Worm (Caenorhabditis elegans) whole organism, L3 larva: Measurements from ENCODE around the gene C47E12.10.

Experiments
- R02D3.7 ChIP-seq: fragments of 150-350 bp; optimal IDR thresholded peaks from 2 replicates; lab custom pipeline; 2014; ENCODE audit warnings: missing biosample characterization, missing genetic modification characterization
- ZK546.5 ChIP-seq: sonication (generic microtip); optimal IDR thresholded peaks from 2 replicates; lab custom pipeline; 2017; ENCODE audit warnings: missing biosample characterization, missing genetic modification characterization
- aly-2 ChIP-seq: fragments of 150-350 bp; optimal IDR thresholded peaks from 2 replicates; lab custom pipeline; 2014; ENCODE audit warnings: missing biosample characterization, missing genetic modification characterization
- ama-1 ChIP-seq: fragments of 150-350 bp; optimal IDR thresholded peaks from 2 replicates; lab custom pipeline; 2018
- ceh-28 ChIP-seq: fragments of 150-350 bp; optimal IDR thresholded peaks from 2 replicates; lab custom pipeline; 2014; ENCODE audit warnings: missing biosample characterization, missing genetic modification reagents, missing genetic modification characterization
- ceh-82 ChIP-seq: fragments of 150-350 bp; optimal IDR thresholded peaks from 2 replicates; lab custom pipeline; 2014; ENCODE audit warnings: missing biosample characterization, missing genetic modification characterization
- daf-12 ChIP-seq: fragments of 150-350 bp; optimal IDR thresholded peaks from 2 replicates; lab custom pipeline; 2014; ENCODE audit warnings: missing biosample characterization, missing genetic modification reagents, missing genetic modification characterization
- elt-2 ChIP-seq: sonication (generic microtip); optimal IDR thresholded peaks from 2 replicates; lab custom pipeline; 2016; ENCODE audit warnings: missing genetic modification reagents, mild to moderate bottlenecking, missing genetic modification characterization, missing compliant biosample characterization
- elt-3 ChIP-seq, 3 experiments: fragments of 150-350 bp in 1 of 3; sonication (generic microtip) in 2 of 3; optimal IDR thresholded peaks; 2 replicates in 2 of 3; 4 replicates in 1 of 3; lab custom pipeline; 2014 to 2017; ENCODE audit warnings: missing biosample characterization in 3 of 3, missing genetic modification characterization in 3 of 3
- fkh-10 ChIP-seq: sonication (generic microtip); optimal IDR thresholded peaks from 2 replicates; lab custom pipeline; 2017; ENCODE audit warnings: missing biosample characterization, missing genetic modification reagents, missing genetic modification characterization
- fkh-2 ChIP-seq: fragments of 150-350 bp; optimal IDR thresholded peaks from 2 replicates; lab custom pipeline; 2014; ENCODE audit warnings: missing biosample characterization, missing genetic modification reagents, missing genetic modification characterization
- fos-1 ChIP-seq: fragments of 150-350 bp; optimal IDR thresholded peaks from 2 replicates; lab custom pipeline; 2014; ENCODE audit warnings: missing biosample characterization, missing genetic modification characterization
- hmg-11 ChIP-seq: sonication (generic microtip); optimal IDR thresholded peaks from 2 replicates; lab custom pipeline; 2016; ENCODE audit warnings: missing genetic modification characterization, missing compliant biosample characterization
- jun-1 ChIP-seq: fragments of 150-350 bp; optimal IDR thresholded peaks from 2 replicates; lab custom pipeline; 2014; ENCODE audit warnings: missing biosample characterization, missing genetic modification reagents, missing genetic modification characterization
- lin-15B ChIP-seq: fragments of 150-350 bp; optimal IDR thresholded peaks from 2 replicates; lab custom pipeline; 2014; ENCODE audit warnings: missing biosample characterization, missing genetic modification characterization
- lin-39 ChIP-seq: fragments of 150-350 bp; optimal IDR thresholded peaks from 2 replicates; lab custom pipeline; 2018; ENCODE audit warnings: missing biosample characterization, missing genetic modification reagents, missing genetic modification characterization
- lsy-12 ChIP-seq: sonication (generic microtip); optimal IDR thresholded peaks from 2 replicates; lab custom pipeline; 2016; ENCODE audit warnings: mild to moderate bottlenecking, missing genetic modification characterization, missing compliant biosample characterization
- mdl-1 ChIP-seq: fragments of 150-350 bp; optimal IDR thresholded peaks from 2 replicates; lab custom pipeline; 2014; ENCODE audit warnings: missing biosample characterization, missing genetic modification characterization
- mml-1 ChIP-seq: fragments of 150-350 bp; sonication (generic microtip); optimal IDR thresholded peaks from 3 replicates; lab custom pipeline; 2014; ENCODE audit warnings: missing biosample characterization, missing genetic modification characterization
- nfya-1 ChIP-seq: sonication (generic microtip); optimal IDR thresholded peaks from 2 replicates; lab custom pipeline; 2017; ENCODE audit warnings: missing genetic modification characterization, mild to moderate bottlenecking, missing compliant biosample characterization, antibody characterized with exemption, moderate library complexity; ENCODE audit not compliant: insufficient read depth
- nhr-11 ChIP-seq: fragments of 150-350 bp; optimal IDR thresholded peaks from 2 replicates; lab custom pipeline; 2014; ENCODE audit warnings: missing biosample characterization, missing genetic modification characterization
- nhr-12 ChIP-seq: fragments of 150-350 bp; optimal IDR thresholded peaks from 2 replicates; lab custom pipeline; 2014; ENCODE audit warnings: missing biosample characterization, missing genetic modification characterization
- nhr-23 ChIP-seq: fragments of 150-350 bp; optimal IDR thresholded peaks from 2 replicates; lab custom pipeline; 2014; ENCODE audit warnings: missing biosample characterization, missing genetic modification reagents, missing genetic modification characterization
- nhr-237 ChIP-seq: fragments of 150-350 bp; optimal IDR thresholded peaks from 2 replicates; lab custom pipeline; 2014; ENCODE audit warnings: missing biosample characterization, missing genetic modification characterization
- nhr-25 ChIP-seq: sonication (generic microtip); optimal IDR thresholded peaks from 2 replicates; lab custom pipeline; 2017; ENCODE audit warnings: missing biosample characterization, missing genetic modification characterization
- nhr-67 ChIP-seq: fragments of 150-350 bp; optimal IDR thresholded peaks from 2 replicates; lab custom pipeline; 2014; ENCODE audit warnings: missing biosample characterization, missing genetic modification characterization
- nhr-77 ChIP-seq: fragments of 150-350 bp; optimal IDR thresholded peaks from 2 replicates; lab custom pipeline; 2014; ENCODE audit warnings: missing biosample characterization, missing genetic modification characterization
- pha-4 ChIP-seq: fragments of 150-350 bp; optimal IDR thresholded peaks from 2 replicates; lab custom pipeline; 2014; ENCODE audit warnings: missing biosample characterization, missing genetic modification reagents, missing genetic modification characterization
- pqm-1 ChIP-seq: fragments of 150-350 bp; optimal IDR thresholded peaks from 2 replicates; lab custom pipeline; 2017; ENCODE audit warnings: missing biosample characterization, missing genetic modification characterization, inconsistent platforms
- sea-2 ChIP-seq: fragments of 150-350 bp; sonication (generic microtip); optimal IDR thresholded peaks from 4 replicates; lab custom pipeline; 2014; ENCODE audit warnings: missing biosample characterization, missing genetic modification reagents, missing genetic modification characterization
- snpc-4 ChIP-seq: fragments of 150-350 bp; optimal IDR thresholded peaks from 2 replicates; lab custom pipeline; 2014; ENCODE audit warnings: missing biosample characterization, missing genetic modification characterization
- tbx-2 ChIP-seq: sonication (generic microtip); optimal IDR thresholded peaks from 2 replicates; lab custom pipeline; 2016; ENCODE audit warnings: mild to moderate bottlenecking, missing genetic modification characterization, missing compliant biosample characterization
- unc-39 ChIP-seq: sonication (generic microtip); optimal IDR thresholded peaks from 4 replicates; lab custom pipeline; 2017; ENCODE audit warnings: missing biosample characterization, missing genetic modification characterization
- unc-62 ChIP-seq: fragments of 150-350 bp; sonication (generic microtip); optimal IDR thresholded peaks from 4 replicates; lab custom pipeline; 2014; ENCODE audit warnings: missing biosample characterization, missing genetic modification reagents, missing genetic modification characterization
- ztf-11 ChIP-seq: fragments of 150-350 bp; optimal IDR thresholded peaks from 2 replicates; lab custom pipeline; 2014; ENCODE audit warnings: missing biosample characterization, missing genetic modification characterization
- ztf-4 ChIP-seq: fragments of 150-350 bp; optimal IDR thresholded peaks from 2 replicates; lab custom pipeline; 2014; ENCODE audit warnings: missing biosample characterization, missing genetic modification characterization

Gene C47E12.10

DNA sequence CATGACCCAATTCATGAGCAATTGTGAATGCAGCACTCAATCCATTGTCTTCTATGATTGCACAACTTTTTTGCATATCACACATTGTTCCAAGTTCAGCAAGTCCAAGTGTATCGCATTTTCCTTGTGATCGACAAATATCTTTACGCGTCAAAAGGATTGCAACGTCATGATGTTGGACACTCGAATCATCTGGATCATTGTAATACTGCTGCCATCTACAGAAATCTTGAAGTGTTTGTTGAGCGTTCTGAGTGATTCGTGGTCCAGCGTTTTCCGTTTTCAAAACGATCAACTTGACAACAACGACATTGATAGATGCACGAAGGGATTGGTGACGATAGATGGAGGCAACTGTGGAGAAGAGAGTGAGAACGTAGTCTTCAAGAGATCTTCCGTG, 29.4 kb upstream of the C47E12.10 start:
- TF ChIP-seq aly-2 (tag; lab: Kevin White, UChicago) (no peak), mdl-1 (tag; lab: Kevin White, UChicago) (no peak), snpc-4 (tag; lab: Kevin White, UChicago) (no peak), nhr-11 (no peak), unc-39 (no peak), ztf-4 (no peak), R02D3.7 (no peak), nhr-77 (tag; lab: Kevin White, UChicago) (no peak), ztf-11 (tag; lab: Kevin White, UChicago) (no peak)

DNA sequence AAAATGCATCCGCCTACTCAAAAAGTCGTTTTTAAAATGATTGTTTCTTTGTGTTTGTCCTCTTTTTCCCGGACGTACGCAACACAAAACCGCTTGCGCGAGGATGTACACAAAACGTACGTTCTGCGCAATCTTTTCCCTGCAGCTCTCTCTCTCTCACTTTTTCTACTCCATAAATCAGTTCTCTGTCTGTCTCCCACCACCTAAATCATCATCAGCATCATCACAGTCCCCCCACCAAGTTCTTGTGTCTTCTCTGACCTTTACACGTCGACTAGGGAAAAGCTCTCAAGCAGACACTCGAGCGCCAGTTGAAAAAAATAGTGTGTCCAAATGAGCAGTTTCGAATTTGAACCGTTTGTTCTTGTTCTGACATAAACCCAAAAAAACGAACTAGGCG, 28.3 kb upstream of the C47E12.10 start:
- no peak for TF ChIP-seq nhr-67 (tag; lab: Kevin White, UChicago)
- TF ChIP-seq pha-4 (tag; lab: Kevin White, UChicago) = peak; percentile 78
- TF ChIP-seq nhr-12 (tag; lab: Kevin White, UChicago) = no peak
- TF ChIP-seq mdl-1 (tag; lab: Kevin White, UChicago) = no peak
- TF ChIP-seq jun-1 (tag; lab: Kevin White, UChicago) = no peak

DNA sequence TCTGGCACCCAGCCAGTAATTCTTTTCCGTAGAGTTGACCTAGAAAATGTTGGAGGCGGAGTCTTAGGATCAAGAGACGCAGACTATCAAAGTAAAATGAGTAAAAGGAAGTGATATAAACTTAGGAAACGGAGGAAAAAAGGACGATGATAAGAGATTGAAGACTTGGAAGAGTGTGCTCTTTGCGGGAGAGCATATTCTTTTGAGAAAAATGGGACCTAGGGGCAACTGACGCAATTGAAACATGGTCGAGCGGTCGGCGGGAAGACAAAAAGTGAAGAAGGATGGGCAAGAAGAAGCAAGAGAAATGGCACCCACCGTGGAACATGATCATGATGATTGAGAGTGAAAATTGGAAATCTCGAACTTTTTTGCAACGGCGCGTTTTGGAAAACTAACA, 24.6 kb upstream of the C47E12.10 start:
- no peak for TF ChIP-seq daf-12 (tag; lab: Kevin White, UChicago)
- TF ChIP-seq nhr-237 = no peak
- TF ChIP-seq ceh-28 (tag; lab: Kevin White, UChicago) = no peak
- TF ChIP-seq tbx-2 (tag; lab: Kevin White, UChicago) = no peak
- TF ChIP-seq jun-1 (tag; lab: Kevin White, UChicago) = no peak
- TF ChIP-seq nfya-1 (tag; lab: Kevin White, UChicago) = no peak
- TF ChIP-seq elt-3 (tag; optimal IDR thresholded peaks at IDR 0.05; lab: Kevin White, UChicago) = no peak
- no peak for TF ChIP-seq hmg-11 (tag; lab: Kevin White, UChicago)
- no peak for TF ChIP-seq pqm-1 (tag; lab: Kevin White, UChicago)
- TF ChIP-seq aly-2 (tag; lab: Kevin White, UChicago) = no peak
- peak; percentile 33 for TF ChIP-seq nhr-11
- peak; percentile 65 for TF ChIP-seq lin-15B (tag; lab: Kevin White, UChicago)
- no peak for TF ChIP-seq nhr-77 (tag; lab: Kevin White, UChicago)
- TF ChIP-seq fkh-2 (tag; lab: Kevin White, UChicago) = no peak
- no peak for TF ChIP-seq R02D3.7
- no peak for TF ChIP-seq ZK546.5 (tag; lab: Kevin White, UChicago)
- no peak for TF ChIP-seq unc-62
- no peak for TF ChIP-seq fos-1
- TF ChIP-seq nhr-23 (tag; lab: Kevin White, UChicago) = no peak
- no peak for TF ChIP-seq lsy-12 (tag; lab: Kevin White, UChicago)
- TF ChIP-seq pha-4 (tag; lab: Kevin White, UChicago) = peak; percentile 13
- TF ChIP-seq elt-2 (tag; lab: Kevin White, UChicago) = no peak
- no peak for TF ChIP-seq ama-1 (lab: Kevin White, UChicago)

DNA sequence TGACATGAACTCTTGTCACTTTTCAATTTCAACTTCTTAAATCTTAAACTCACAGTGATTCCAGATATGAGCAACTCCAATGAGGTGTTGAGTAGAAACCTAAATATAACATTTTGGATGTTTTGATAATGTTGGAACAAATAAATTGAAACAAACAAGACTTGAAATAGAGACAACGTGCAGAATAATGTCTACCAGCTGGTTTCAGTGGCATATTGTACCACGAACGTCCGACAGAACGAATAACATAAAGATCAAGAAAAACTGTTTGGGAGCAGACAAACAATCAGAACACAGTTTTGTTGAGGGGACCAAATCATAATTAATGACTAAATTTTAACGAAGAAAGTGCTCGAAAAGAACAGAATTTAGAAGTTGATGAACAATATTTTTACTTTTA, 19.3 kb upstream of the C47E12.10 start, which contains the start of gene gon-1:
Gene gon-1 (minus strand): TSS at position 101 of the 400 bp plus-strand sequence.
- TF ChIP-seq mml-1 (tag; lab: Kevin White, UChicago) = no peak
- TF ChIP-seq lin-15B (tag; lab: Kevin White, UChicago) = no peak
- TF ChIP-seq R02D3.7 = no peak
- no peak for TF ChIP-seq sea-2
- TF ChIP-seq aly-2 (tag; lab: Kevin White, UChicago) = no peak

DNA sequence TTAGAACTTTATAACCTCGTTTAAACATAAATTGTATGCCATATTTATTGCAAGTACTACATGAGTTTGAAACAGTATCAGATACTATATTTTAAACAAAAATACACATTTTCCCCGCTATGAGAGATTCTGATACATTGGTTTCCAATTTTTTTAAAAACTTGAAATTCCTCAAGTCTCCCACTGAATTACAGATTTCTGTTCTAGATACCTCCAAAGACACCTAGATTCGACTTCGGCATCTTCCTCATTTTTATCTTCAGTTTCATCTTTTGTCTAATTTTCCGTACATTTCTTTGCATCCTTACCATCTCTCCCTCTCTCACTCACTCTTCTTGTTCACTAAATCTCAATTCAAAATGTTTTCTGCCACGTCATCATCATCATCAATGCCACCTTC, 8.7 kb upstream of the C47E12.10 start, which contains the start of gene T13H10.2:
Gene T13H10.2 (plus strand): TSS at position 301 of the 400 bp plus-strand sequence.
- TF ChIP-seq elt-2 (tag; lab: Kevin White, UChicago) = no peak
- no peak for TF ChIP-seq pqm-1 (tag; lab: Kevin White, UChicago)
- TF ChIP-seq lin-39 = no peak

DNA sequence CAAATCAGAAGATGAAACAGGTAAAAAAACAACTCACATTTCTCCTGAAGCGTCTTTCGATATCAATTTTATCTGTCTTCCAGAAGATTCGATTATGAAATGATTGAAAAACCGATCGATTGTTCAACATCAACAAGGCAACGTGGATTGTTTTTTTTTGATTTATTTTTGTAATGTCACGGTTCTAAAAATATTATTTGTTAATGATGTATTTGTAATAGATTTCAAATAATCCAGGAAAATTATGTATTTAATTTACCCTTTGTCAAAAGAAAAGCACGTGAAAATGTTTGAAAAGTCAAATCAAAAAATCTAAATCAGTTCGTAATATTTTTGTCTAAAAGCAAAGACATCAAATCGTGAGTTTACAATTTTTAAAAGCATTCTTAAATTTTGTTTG, 3.5 kb upstream of the C47E12.10 start, which contains the start of the genes kin-5 and C47E12.11:
Gene kin-5 (minus strand): TSS at position 101 of the 400 bp plus-strand sequence.
Gene C47E12.11 (plus strand): TSS at position 320 of the 400 bp plus-strand sequence.
- TF ChIP-seq nhr-237 (no peak), ceh-82 (tag; lab: Kevin White, UChicago) (no peak), nhr-25 (tag; lab: Kevin White, UChicago) (no peak), mdl-1 (tag; lab: Kevin White, UChicago) (no peak), nhr-12 (tag; lab: Kevin White, UChicago) (no peak), fkh-10 (GFP tag; lab: Kevin White, UChicago) (no peak), daf-12 (tag; lab: Kevin White, UChicago) (no peak), lin-39 (no peak), nhr-11 (no peak)
